Fruit fly (Drosophila melanogaster): ENCODE measurements around the gene bel.

DNA sequence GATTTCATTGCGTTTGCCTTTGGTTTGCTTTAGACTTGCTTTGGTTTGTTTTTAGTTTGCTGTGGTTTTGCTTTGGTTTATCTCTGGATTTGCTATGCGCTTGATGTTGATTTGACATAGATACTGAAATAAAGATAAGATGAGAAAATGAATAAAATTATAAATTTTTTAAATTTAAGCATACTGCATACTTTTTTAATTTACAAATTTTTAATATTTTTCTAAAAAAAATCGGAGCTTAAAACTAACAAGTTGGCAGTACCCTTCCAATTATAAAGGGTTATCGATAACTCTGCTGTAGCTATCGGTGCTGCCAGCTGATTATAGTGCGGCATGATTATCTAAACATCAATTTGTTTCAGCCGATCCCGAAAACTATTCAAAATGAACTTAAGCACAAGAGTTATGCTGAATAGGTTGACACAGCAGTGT is 13.3 kb upstream of the bel start, which contains the start of gene mRpL19:
- no peak for TF ChIP-seq Myc (optimal IDR thresholded peaks at IDR 0.05)
- peak; percentile 43 for TF ChIP-seq Sp1 (GFP tag; optimal IDR thresholded peaks at IDR 0.05)
- no peak for TF ChIP-seq Jra (GFP tag; optimal IDR thresholded peaks at IDR 0.05)
- TF ChIP-seq h (GFP tag; optimal IDR thresholded peaks at IDR 0.05): peak; percentile 22
- TF ChIP-seq Abd-B (GFP tag; optimal IDR thresholded peaks at IDR 0.05): no peak
- TF ChIP-seq pan (optimal IDR thresholded peaks at IDR 0.05): no peak
- no peak for TF ChIP-seq br (GFP tag; optimal IDR thresholded peaks at IDR 0.05)
- no peak for TF ChIP-seq Dfd (GFP tag; optimal IDR thresholded peaks at IDR 0.05)
- TF ChIP-seq Hnf4 (GFP tag; optimal IDR thresholded peaks at IDR 0.05): peak; percentile 26
- peak; percentile 15 for TF ChIP-seq woc (GFP tag; optimal IDR thresholded peaks at IDR 0.05)
- no peak for TF ChIP-seq Vsx2 (GFP tag; optimal IDR thresholded peaks at IDR 0.05; ENCODE audit: partially characterized antibody)
- no peak for TF ChIP-seq ey (GFP tag; optimal IDR thresholded peaks at IDR 0.05)

All from whole organism, wandering third instar larva.